Worm (Caenorhabditis elegans): Measurements from ENCODE around the gene pdk-1.
A peak's percentile ranks its signal among the peaks of the same experiment; 100 is the strongest.

pdk-1 gene

ce11 chrX:1327201-1327600 lies 6.1 kb downstream of the pdk-1 start:
- TF ChIP-seq unc-62 (GFP tag; optimal IDR thresholded peaks at IDR 0.05 in 1 of 2) = peak in 1 of 2 experiments; percentile 96
- TF ChIP-seq unc-62 (tag; optimal IDR thresholded peaks at IDR 0.05) = no peak
- no peak for TF ChIP-seq nhr-6 (tag; optimal IDR thresholded peaks at IDR 0.05)

ce11 chrX:1329847-1330246 lies 8.7 kb downstream of the pdk-1 start, which contains the start of gene F21E9.2:
Gene F21E9.2, minus strand, starts transcription at chrX:1329947.
- TF ChIP-seq nhr-41 (GFP tag; IDR thresholded peaks at IDR 0.05) = no peak

ce11 chrX:1337009-1337408 lies 15.9 kb downstream of the pdk-1 start, which contains the start of gene ttr-37:
Gene ttr-37, minus strand, starts transcription at chrX:1337175.
- TF ChIP-seq hlh-30 (tag; optimal IDR thresholded peaks at IDR 0.05; ENCODE audit: insufficient read depth) = peak; percentile 76
- peak; percentile 98 for TF ChIP-seq nhr-28 (tag; optimal IDR thresholded peaks at IDR 0.05)
- peak; percentile 87 for TF ChIP-seq dve-1 (tag; optimal IDR thresholded peaks at IDR 0.05; ENCODE audit: insufficient read depth)
- TF ChIP-seq hlh-11 (tag; optimal IDR thresholded peaks at IDR 0.05) = peak; percentile 91
- TF ChIP-seq saeg-2 (GFP tag; IDR thresholded peaks at IDR 0.05) = peak; percentile 44; the same call in 1 of the 2 replicates
- peak; percentile 82 for TF ChIP-seq nhr-77 (tag; optimal IDR thresholded peaks at IDR 0.05)
- TF ChIP-seq dmd-9 (GFP tag; IDR thresholded peaks at IDR 0.05) = no peak
- TF ChIP-seq ceh-20 (GFP tag; IDR thresholded peaks at IDR 0.05) = peak; percentile 80
- TF ChIP-seq hif-1 (tag; optimal IDR thresholded peaks at IDR 0.05) = peak in 1 of 2 experiments; percentile 69
- TF ChIP-seq mep-1 (tag; optimal IDR thresholded peaks at IDR 0.05) = peak; percentile 45
- TF ChIP-seq nhr-102 (tag; optimal IDR thresholded peaks at IDR 0.05) = peak; percentile 65
- peak; percentile 49 for TF ChIP-seq nhr-10 (tag; optimal IDR thresholded peaks at IDR 0.05)
- peak; percentile 33 for TF ChIP-seq T20F7.1 (GFP tag; optimal IDR thresholded peaks at IDR 0.05)
- TF ChIP-seq spr-1 (tag; optimal IDR thresholded peaks at IDR 0.05) = no peak
- peak; percentile 51 for TF ChIP-seq mes-2 (tag; optimal IDR thresholded peaks at IDR 0.05; ENCODE audit: poor library complexity, severe bottlenecking)
- peak; percentile 90 for TF ChIP-seq dmd-6 (GFP tag; IDR thresholded peaks at IDR 0.05)
- no peak for TF ChIP-seq ZK546.5 (tag; optimal IDR thresholded peaks at IDR 0.05)
- no peak for TF ChIP-seq zag-1 (tag; optimal IDR thresholded peaks at IDR 0.05)
- TF ChIP-seq nhr-48 (tag; optimal IDR thresholded peaks at IDR 0.05) = peak; percentile 70
- no peak for TF ChIP-seq lir-3 (tag; optimal IDR thresholded peaks at IDR 0.05)
- peak; percentile 84 for TF ChIP-seq pqm-1 (tag; optimal IDR thresholded peaks at IDR 0.05)
- TF ChIP-seq madf-9 (GFP tag; conservative IDR thresholded peaks at IDR 0.05) = no peak
- peak; percentile 85; the same call in 1 of the 2 replicates for TF ChIP-seq tra-1 (GFP tag; IDR thresholded peaks at IDR 0.05)
- no peak for TF ChIP-seq lin-15B (tag; optimal IDR thresholded peaks at IDR 0.05)
- peak; percentile 97 for TF ChIP-seq php-3 (GFP tag; IDR thresholded peaks at IDR 0.05)
- TF ChIP-seq daf-16 (GFP tag; optimal IDR thresholded peaks at IDR 0.05) = no peak
- peak; percentile 93 for TF ChIP-seq daf-16 (tag; optimal IDR thresholded peaks at IDR 0.05)
- peak; percentile 61 for TF ChIP-seq mdt-29 (GFP tag; IDR thresholded peaks at IDR 0.05)

ce11 chrX:1337834-1338233 lies 16.7 kb downstream of the pdk-1 start:
- TF ChIP-seq Y105C5A.15 (GFP tag; IDR thresholded peaks at IDR 0.05) (no peak), F49E8.2 (tag; optimal IDR thresholded peaks at IDR 0.05; ENCODE audit: borderline replicate concordance) (no peak), lin-15B (tag; optimal IDR thresholded peaks at IDR 0.05) (no peak), hlh-11 (tag; optimal IDR thresholded peaks at IDR 0.05) (peak; percentile 42), hif-1 (tag; optimal IDR thresholded peaks at IDR 0.05) (peak in 1 of 2 experiments; percentile 91), aha-1 (tag) (peak; percentile 15), pqm-1 (tag; optimal IDR thresholded peaks at IDR 0.05) (peak; percentile 0), nhr-77 (tag; optimal IDR thresholded peaks at IDR 0.05) (peak; percentile 20), vab-7 (GFP tag; IDR thresholded peaks at IDR 0.05) (no peak), zfp-3 (GFP tag; conservative IDR thresholded peaks at IDR 0.05) (no peak), dve-1 (tag; optimal IDR thresholded peaks at IDR 0.05; ENCODE audit: insufficient read depth) (peak; percentile 60), nhr-28 (tag; optimal IDR thresholded peaks at IDR 0.05) (peak; percentile 71), daf-16 (GFP tag; optimal IDR thresholded peaks at IDR 0.05) (no peak), daf-16 (tag; optimal IDR thresholded peaks at IDR 0.05) (peak; percentile 79), hlh-30 (tag; optimal IDR thresholded peaks at IDR 0.05; ENCODE audit: insufficient read depth) (peak; percentile 47), nhr-102 (tag; optimal IDR thresholded peaks at IDR 0.05) (no peak), lin-1 (GFP tag; IDR thresholded peaks at IDR 0.05) (0 out of 2 replicates have a peak, but pooled peaks have one; percentile 20), dmd-6 (GFP tag; IDR thresholded peaks at IDR 0.05) (peak; percentile 56), dmd-8 (GFP tag; IDR thresholded peaks at IDR 0.05) (no peak), spr-3 (GFP tag; optimal IDR thresholded peaks at IDR 0.05) (no peak)

Data from whole organism, L4 larva.